Worm (Caenorhabditis elegans): Measurements from ENCODE around the gene hog-1.

DNA sequence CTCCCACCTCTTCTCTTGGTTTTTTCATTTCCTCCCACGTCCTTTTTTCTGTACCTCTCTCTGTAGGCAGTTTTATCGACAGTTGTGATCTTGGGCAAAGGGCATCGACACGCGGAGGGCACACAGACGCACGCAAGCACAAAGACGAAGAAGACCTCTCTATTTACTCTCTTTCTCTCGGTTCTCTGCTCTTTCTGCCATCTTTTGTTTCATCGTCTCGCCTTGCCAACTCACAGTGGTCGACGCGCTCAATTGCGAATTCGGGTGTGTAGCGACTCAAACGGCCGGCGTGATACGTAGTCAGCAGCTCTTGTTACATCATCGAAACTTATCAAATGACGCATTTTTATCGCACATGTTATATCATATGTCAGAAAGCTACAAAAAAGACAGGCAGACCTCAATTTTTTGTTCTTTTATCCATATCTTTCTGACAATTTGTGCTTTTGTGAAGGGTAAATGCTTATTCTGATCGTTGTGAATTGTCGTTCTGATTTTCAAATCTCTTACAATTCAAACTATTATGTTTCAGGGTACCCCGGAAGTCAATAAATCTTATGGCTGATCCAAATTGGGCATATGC lies 12.9 kb downstream of the hog-1 start, which contains the start of gene puf-9:
- TF ChIP-seq pha-2 (tag; optimal IDR thresholded peaks at IDR 0.05) (peak; percentile 46), K09A11.1 (tag; optimal IDR thresholded peaks at IDR 0.05; ENCODE audit: insufficient read depth) (peak; percentile 57), ref-2 (tag; optimal IDR thresholded peaks at IDR 0.05) (peak; percentile 94), pha-4 (tag; optimal IDR thresholded peaks at IDR 0.05) (no peak), pqm-1 (tag; optimal IDR thresholded peaks at IDR 0.05) (peak; percentile 71), nfya-1 (tag; optimal IDR thresholded peaks at IDR 0.05) (peak; percentile 92), ama-1 (optimal IDR thresholded peaks at IDR 0.05) (no peak), lin-11 (tag; optimal IDR thresholded peaks at IDR 0.05) (no peak), ceh-19 (GFP tag; optimal IDR thresholded peaks at IDR 0.05) (peak; percentile 71), mec-3 (tag; optimal IDR thresholded peaks at IDR 0.05; ENCODE audit: borderline replicate concordance) (no peak), pat-9 (tag; optimal IDR thresholded peaks at IDR 0.05) (peak; percentile 54)
